Worm (Caenorhabditis elegans): ENCODE measurements around the gene htas-1.

- no peak for TF ChIP-seq ref-1 (GFP tag; conservative IDR thresholded peaks at IDR 0.05)
- TF ChIP-seq T22C8.4 (GFP tag; IDR thresholded peaks at IDR 0.05): no peak
Measured at ce11 chrIV:9717844-9718243, 34.5 kb upstream of the htas-1 start.
